Worm (Caenorhabditis elegans) whole organism, early embryonic: ENCODE data around the gene rpl-26.

Source experiments
- hmbx-1 ChIP-seq: sonication (generic microtip); optimal IDR thresholded peaks from 2 replicates; lab custom pipeline; 2016; ENCODE audit warnings: mild to moderate bottlenecking, missing genetic modification characterization, missing compliant biosample characterization
- hmg-4 ChIP-seq: fragments of 200-800 bp; sonication (Bioruptor generic); optimal IDR thresholded peaks from 2 replicates; lab custom pipeline; 2018; ENCODE audit warnings: mild to moderate bottlenecking, missing genetic modification characterization, missing compliant biosample characterization
- sea-1 ChIP-seq: fragments of 200-800 bp; sonication (Bioruptor generic); conservative IDR thresholded peaks from 2 replicates; pipeline ENCODE4 v1.3.6; 2022; ENCODE audit warnings: missing genetic modification characterization, missing compliant biosample characterization

- TF ChIP-seq hmbx-1 (tag; lab: Kevin White, UChicago) (no peak), sea-1 (no peak), hmg-4 (GFP tag; lab: Kevin White, UChicago) (no peak)
Measured at ce11 chrII:8626598-8626997, 24.0 kb downstream of the rpl-26 start.
